Worm (Caenorhabditis elegans) whole organism, early embryonic: ENCODE measurements around the gene lov-1.

Source experiments
- flt-1 ChIP-seq: fragments of 200-800 bp; sonication (Bioruptor generic); IDR thresholded peaks from 2 replicates; pipeline ENCODE4 v1.3.6; 2022; ENCODE audit warnings: missing genetic modification characterization, missing compliant biosample characterization
- hmbx-1 ChIP-seq: sonication (generic microtip); optimal IDR thresholded peaks from 2 replicates; lab custom pipeline; 2016; ENCODE audit warnings: mild to moderate bottlenecking, missing genetic modification characterization, missing compliant biosample characterization
- tbx-11 ChIP-seq: fragments of 200-800 bp; sonication (Bioruptor generic); IDR thresholded peaks from 2 replicates; pipeline ENCODE4 v1.3.6; 2022; ENCODE audit warnings: missing genetic modification characterization, missing compliant biosample characterization

ce11 chrII:10139177-10139640, 17.6 kb upstream of the lov-1 start, which contains the start of gene asah-2:
- TF ChIP-seq hmbx-1 (tag; lab: Kevin White, UChicago) (no peak), tbx-11 (GFP tag; lab: Robert Waterston, UW) (no peak), flt-1 (GFP tag; lab: Robert Waterston, UW) (no peak)
